Fruit fly (Drosophila melanogaster): ENCODE data around the gene Kcmf1.

The Kcmf1 gene

dm6 chr3R:9053850-9054441 is 39.2 kb upstream of the Kcmf1 start (continued):
- no peak for TF ChIP-seq CG3065 (GFP tag; optimal IDR thresholded peaks at IDR 0.05)
- TF ChIP-seq bbx (GFP tag; IDR thresholded peaks at IDR 0.05; ENCODE audit: partially characterized antibody) = no peak
- peak; percentile 8 for TF ChIP-seq CG30431 (GFP tag; optimal IDR thresholded peaks at IDR 0.05)
- no peak for TF ChIP-seq psq (GFP tag; optimal IDR thresholded peaks at IDR 0.05)
- no peak for TF ChIP-seq hkb (optimal IDR thresholded peaks at IDR 0.05)
- no peak for TF ChIP-seq hkb (GFP tag; IDR thresholded peaks at IDR 0.05)
- TF ChIP-seq CG34376 (GFP tag; optimal IDR thresholded peaks at IDR 0.05) = no peak
- no peak for TF ChIP-seq knrl (GFP tag; IDR thresholded peaks at IDR 0.05; ENCODE audit: partially characterized antibody)
- TF ChIP-seq corto (GFP tag; optimal IDR thresholded peaks at IDR 0.05) = no peak
- no peak for TF ChIP-seq CG33213 (GFP tag; optimal IDR thresholded peaks at IDR 0.05)
- no peak for TF ChIP-seq da (GFP tag; optimal IDR thresholded peaks at IDR 0.05)
- peak; percentile 55 for TF ChIP-seq CG5180 (GFP tag; optimal IDR thresholded peaks at IDR 0.05)
- no peak for TF ChIP-seq row (GFP tag; IDR thresholded peaks at IDR 0.05)
- TF ChIP-seq Pdp1 (GFP tag; optimal IDR thresholded peaks at IDR 0.05) = peak in 1 of 2 experiments; percentile 19
- TF ChIP-seq danr (GFP tag; IDR thresholded peaks at IDR 0.05) = no peak
- peak; percentile 42 for TF ChIP-seq D19B (GFP tag; optimal IDR thresholded peaks at IDR 0.05)
- TF ChIP-seq Vsx1 (GFP tag; optimal IDR thresholded peaks at IDR 0.05) = no peak
- TF ChIP-seq CG13624 (GFP tag; optimal IDR thresholded peaks at IDR 0.05) = no peak
- no peak for TF ChIP-seq gce (GFP tag; IDR thresholded peaks at IDR 0.05)
- TF ChIP-seq bowl (GFP tag; IDR thresholded peaks at IDR 0.05) = no peak
- TF ChIP-seq CG10543 (GFP tag; optimal IDR thresholded peaks at IDR 0.05) = no peak
- TF ChIP-seq sna (GFP tag; IDR thresholded peaks at IDR 0.05; ENCODE audit: partially characterized antibody) = no peak
- peak; percentile 48 for TF ChIP-seq maf-S (GFP tag; optimal IDR thresholded peaks at IDR 0.05)
- peak; percentile 45 for TF ChIP-seq sens (GFP tag)
- no peak for TF ChIP-seq gfzf (GFP tag; optimal IDR thresholded peaks at IDR 0.05)
- TF ChIP-seq CG18764 (GFP tag; optimal IDR thresholded peaks at IDR 0.05) = peak; percentile 3
- TF ChIP-seq croc (GFP tag; conservative IDR thresholded peaks at IDR 0.05) = peak; percentile 27; the same call in 1 of the 3 replicates
- no peak for TF ChIP-seq zen2 (GFP tag; IDR thresholded peaks at IDR 0.05; ENCODE audit: partially characterized antibody)
- TF ChIP-seq CG14710 (tag; optimal IDR thresholded peaks at IDR 0.05) = peak; percentile 6
- TF ChIP-seq al (GFP tag; IDR thresholded peaks at IDR 0.05) = no peak
- TF ChIP-seq CG16815 (GFP tag; optimal IDR thresholded peaks at IDR 0.05) = peak; percentile 39
- peak; percentile 20 for TF ChIP-seq Usf (GFP tag; optimal IDR thresholded peaks at IDR 0.05)
- peak; percentile 1 for TF ChIP-seq pnt (GFP tag; optimal IDR thresholded peaks at IDR 0.05)
- TF ChIP-seq ato (GFP tag; IDR thresholded peaks at IDR 0.05; ENCODE audit: partially characterized antibody) = no peak
- no peak for TF ChIP-seq pita (GFP tag; optimal IDR thresholded peaks at IDR 0.05)
- peak; percentile 31 for TF ChIP-seq CG12391 (tag; optimal IDR thresholded peaks at IDR 0.05)
- TF ChIP-seq rib (GFP tag; IDR thresholded peaks at IDR 0.05) = no peak
- no peak for TF ChIP-seq PHDP (tag; optimal IDR thresholded peaks at IDR 0.05)
- TF ChIP-seq emc (GFP tag; optimal IDR thresholded peaks at IDR 0.05) = no peak
- TF ChIP-seq Asciz (GFP tag; optimal IDR thresholded peaks at IDR 0.05) = no peak
- no peak for TF ChIP-seq HLH3B (GFP tag; IDR thresholded peaks at IDR 0.05)
- no peak for TF ChIP-seq tll (GFP tag; optimal IDR thresholded peaks at IDR 0.05)
- TF ChIP-seq Ada2b (GFP tag; IDR thresholded peaks at IDR 0.05) = no peak
- TF ChIP-seq CG34422 (GFP tag; IDR thresholded peaks at IDR 0.05) = no peak
- no peak for TF ChIP-seq kah (GFP tag; optimal IDR thresholded peaks at IDR 0.05)
- no peak for TF ChIP-seq H2.0 (GFP tag; IDR thresholded peaks at IDR 0.05)
- TF ChIP-seq bsh (GFP tag; optimal IDR thresholded peaks at IDR 0.05) = peak in 1 of 2 experiments; percentile 20
- TF ChIP-seq pfk (GFP tag; optimal IDR thresholded peaks at IDR 0.05) = no peak
- TF ChIP-seq bcd (GFP tag; optimal IDR thresholded peaks at IDR 0.05) = peak; percentile 55
- no peak for TF ChIP-seq Hr39 (optimal IDR thresholded peaks at IDR 0.05)
- TF ChIP-seq CkIIα-i1 (GFP tag; IDR thresholded peaks at IDR 0.05) = no peak
